Worm (Caenorhabditis elegans) whole organism, young adult: Measurements from ENCODE around the gene T10G3.2.

Source experiments
- B0261.1 ChIP-seq: sonication (generic microtip); optimal IDR thresholded peaks from 2 replicates; lab custom pipeline; 2016; ENCODE audit warnings: mild to moderate bottlenecking, missing genetic modification characterization, moderate library complexity, missing compliant biosample characterization
- C06A6.2 ChIP-seq: fragments of 200-800 bp; sonication (Bioruptor generic); conservative IDR thresholded peaks from 2 replicates; pipeline ENCODE4 v1.3.6; 2022; ENCODE audit warnings: missing genetic modification characterization, missing compliant biosample characterization
- D2030.7 ChIP-seq: fragments of 200-800 bp; sonication (Bioruptor generic); IDR thresholded peaks from 2 replicates; pipeline ENCODE4 v1.3.6; 2022; ENCODE audit warnings: missing genetic modification reagents, missing genetic modification characterization, missing compliant biosample characterization
- F55B11.4 ChIP-seq: sonication (generic microtip); optimal IDR thresholded peaks from 2 replicates; lab custom pipeline; 2016; ENCODE audit warnings: missing compliant biosample characterization, missing genetic modification characterization, borderline replicate concordance; ENCODE audit not compliant: insufficient read depth
- K11D2.4 ChIP-seq: fragments of 200-800 bp; sonication (Bioruptor generic); IDR thresholded peaks from 2 replicates; pipeline ENCODE4 v1.3.6; 2022; ENCODE audit warnings: missing genetic modification reagents, missing genetic modification characterization, missing compliant biosample characterization
- akir-1 ChIP-seq: fragments of 200-800 bp; sonication (Bioruptor generic); optimal IDR thresholded peaks from 2 replicates; lab custom pipeline; 2018; ENCODE audit warnings: mild to moderate bottlenecking, missing genetic modification characterization, moderate library complexity, missing compliant biosample characterization
- aptf-2 ChIP-seq: fragments of 200-800 bp; sonication (Bioruptor generic); conservative IDR thresholded peaks from 2 replicates; pipeline ENCODE4 v1.3.6; 2022; ENCODE audit warnings: missing genetic modification reagents, missing genetic modification characterization, missing compliant biosample characterization
- attf-6 ChIP-seq: fragments of 200-800 bp; sonication (Bioruptor generic); IDR thresholded peaks from 2 replicates; pipeline ENCODE4 v1.3.6; 2022; ENCODE audit warnings: missing genetic modification reagents, missing genetic modification characterization, missing compliant biosample characterization
- bed-1 ChIP-seq: fragments of 200-800 bp; sonication (Bioruptor generic); IDR thresholded peaks from 2 replicates; pipeline ENCODE4 v1.3.6; 2022; ENCODE audit warnings: missing genetic modification reagents, missing genetic modification characterization, missing compliant biosample characterization
- cebp-1 ChIP-seq, 2 experiments: fragments of 200-800 bp in 1 of 2; sonication (Bioruptor generic) in 1 of 2; sonication (generic microtip) in 1 of 2; IDR thresholded peaks in 1 of 2; optimal IDR thresholded peaks in 1 of 2; 2 replicates each; pipeline versions ENCODE4 v1.3.6 to Lab custom; 2017 to 2022; ENCODE audit warnings: missing compliant biosample characterization in 2 of 2, missing genetic modification characterization in 2 of 2, mild to moderate bottlenecking in 1 of 2, missing genetic modification reagents in 1 of 2, moderate library complexity in 1 of 2
- ceh-40 ChIP-seq: fragments of 200-800 bp; sonication (Bioruptor generic); IDR thresholded peaks from 2 replicates; pipeline ENCODE4 v1.3.6; 2022; ENCODE audit warnings: missing genetic modification characterization, missing compliant biosample characterization
- chd-7 ChIP-seq: sonication (generic microtip); optimal IDR thresholded peaks from 2 replicates; lab custom pipeline; 2016; ENCODE audit warnings: mild to moderate bottlenecking, missing genetic modification characterization, moderate library complexity, missing compliant biosample characterization
- ekl-4 ChIP-seq: fragments of 200-800 bp; sonication (Bioruptor generic); IDR thresholded peaks from 2 replicates; pipeline ENCODE4 v1.3.6; 2022; ENCODE audit warnings: missing genetic modification reagents, missing genetic modification characterization, missing compliant biosample characterization
- him-1 ChIP-seq: sonication (generic microtip); optimal IDR thresholded peaks from 2 replicates; lab custom pipeline; 2016; ENCODE audit warnings: missing genotype, missing genetic modification reagents, missing genetic modification characterization, missing compliant biosample characterization
- hrde-1 ChIP-seq: sonication (generic microtip); optimal IDR thresholded peaks from 2 replicates; lab custom pipeline; 2016; ENCODE audit warnings: missing genetic modification characterization, mild to moderate bottlenecking, missing compliant biosample characterization, moderate library complexity, missing genotype, missing genetic modification reagents, borderline replicate concordance
- lin-35 ChIP-seq, 3 experiments: fragments of 150-350 bp in 2 of 3; sonication (generic microtip) in 1 of 3; optimal IDR thresholded peaks; 2 replicates each; lab custom pipeline; 2014 to 2018; ENCODE audit warnings: missing biosample characterization in 3 of 3, missing genetic modification characterization in 3 of 3, missing genetic modification reagents in 3 of 3
- lin-40 ChIP-seq: sonication (generic microtip); optimal IDR thresholded peaks from 2 replicates; lab custom pipeline; 2016; ENCODE audit warnings: missing genetic modification characterization, mild to moderate bottlenecking, missing compliant biosample characterization, missing genotype, missing genetic modification reagents
- lsl-1 ChIP-seq: fragments of 200-800 bp; sonication (Bioruptor generic); optimal IDR thresholded peaks from 2 replicates; lab custom pipeline; 2018; ENCODE audit warnings: mild to moderate bottlenecking, missing genetic modification characterization, moderate library complexity, missing compliant biosample characterization
- madf-10 ChIP-seq: sonication (generic microtip); optimal IDR thresholded peaks from 2 replicates; lab custom pipeline; 2016; ENCODE audit warnings: mild to moderate bottlenecking, missing genetic modification characterization, missing compliant biosample characterization
- madf-3 ChIP-seq: fragments of 200-800 bp; sonication (Bioruptor generic); IDR thresholded peaks from 2 replicates; pipeline ENCODE4 v1.3.6; 2022; ENCODE audit warnings: missing genetic modification reagents, missing genetic modification characterization, missing compliant biosample characterization
- madf-8 ChIP-seq: fragments of 200-800 bp; sonication (Bioruptor generic); conservative IDR thresholded peaks from 2 replicates; pipeline ENCODE4 v1.3.6; 2022; ENCODE audit warnings: missing genetic modification reagents, missing genetic modification characterization, missing compliant biosample characterization
- mcd-1 ChIP-seq: fragments of 200-800 bp; sonication (Bioruptor generic); IDR thresholded peaks from 2 replicates; pipeline ENCODE4 v1.3.6; 2022; ENCODE audit warnings: missing genetic modification reagents, missing genetic modification characterization, missing compliant biosample characterization
- mel-28 ChIP-seq: sonication (generic microtip); optimal IDR thresholded peaks from 2 replicates; lab custom pipeline; 2016; ENCODE audit warnings: borderline replicate concordance, mild to moderate bottlenecking, missing genetic modification characterization, missing compliant biosample characterization
- mes-4 ChIP-seq: sonication (generic microtip); optimal IDR thresholded peaks from 2 replicates; lab custom pipeline; 2016; ENCODE audit warnings: missing genotype, missing genetic modification characterization, missing compliant biosample characterization
- nfyb-1 ChIP-seq: fragments of 200-800 bp; sonication (Bioruptor generic); IDR thresholded peaks from 2 replicates; pipeline ENCODE4 v1.3.6; 2022; ENCODE audit warnings: missing genetic modification reagents, missing genetic modification characterization, missing compliant biosample characterization
- nhr-27 ChIP-seq: fragments of 200-800 bp; sonication (Bioruptor generic); optimal IDR thresholded peaks from 2 replicates; lab custom pipeline; 2018; ENCODE audit warnings: mild to moderate bottlenecking, missing genetic modification characterization, moderate library complexity, missing compliant biosample characterization
- nhr-80 ChIP-seq: sonication (generic microtip); optimal IDR thresholded peaks from 2 replicates; lab custom pipeline; 2016; ENCODE audit warnings: missing genetic modification characterization, missing compliant biosample characterization
- pbrm-1 ChIP-seq: fragments of 200-800 bp; sonication (Bioruptor generic); IDR thresholded peaks from 2 replicates; pipeline ENCODE4 v1.3.6; 2022; ENCODE audit warnings: missing genetic modification reagents, missing genetic modification characterization, missing compliant biosample characterization
- rec-8 ChIP-seq, 2 experiments: sonication (generic microtip); optimal IDR thresholded peaks; 2 replicates each; lab custom pipeline; 2016; ENCODE audit warnings: mild to moderate bottlenecking in 2 of 2, missing genetic modification characterization in 2 of 2, missing genetic modification reagents in 2 of 2, missing genotype in 2 of 2, missing biosample characterization in 1 of 2, missing compliant biosample characterization in 1 of 2, moderate library complexity in 1 of 2
- repo-1 ChIP-seq: sonication (generic microtip); optimal IDR thresholded peaks from 2 replicates; lab custom pipeline; 2017; ENCODE audit warnings: mild to moderate bottlenecking, missing genetic modification characterization, missing compliant biosample characterization
- rpc-1 ChIP-seq, 2 experiments: fragments of 150-350 bp in 1 of 2; sonication (generic microtip) in 1 of 2; optimal IDR thresholded peaks; 2 replicates each; lab custom pipeline; 2014 to 2018; ENCODE audit warnings: missing biosample characterization in 1 of 2, missing genetic modification characterization in 1 of 2, missing genetic modification reagents in 1 of 2, missing genotype in 1 of 2
- snpc-4 ChIP-seq, 5 experiments: fragments of 150-350 bp in 1 of 5; sonication (generic microtip) in 4 of 5; optimal IDR thresholded peaks; 2 replicates each; lab custom pipeline; 2014 to 2018; ENCODE audit warnings: missing genetic modification characterization in 5 of 5, missing biosample characterization in 3 of 5, antibody characterized with exemption in 2 of 5, mild to moderate bottlenecking in 2 of 5, missing compliant biosample characterization in 2 of 5, missing genotype in 2 of 5, moderate library complexity in 2 of 5, missing genetic modification reagents in 1 of 5
- somi-1 ChIP-seq: fragments of 200-800 bp; sonication (Bioruptor generic); optimal IDR thresholded peaks from 2 replicates; lab custom pipeline; 2018; ENCODE audit warnings: mild to moderate bottlenecking, missing genetic modification characterization, missing compliant biosample characterization
- tbp1 ChIP-seq: fragments of 200-800 bp; sonication (Bioruptor generic); optimal IDR thresholded peaks from 2 replicates; lab custom pipeline; 2018; ENCODE audit warnings: mild to moderate bottlenecking, missing genetic modification characterization, missing compliant biosample characterization
- xnd-1 ChIP-seq: sonication (generic microtip); optimal IDR thresholded peaks from 2 replicates; lab custom pipeline; 2016; ENCODE audit warnings: missing genotype, missing genetic modification reagents, missing genetic modification characterization, missing compliant biosample characterization
- ztf-25 ChIP-seq: fragments of 200-800 bp; sonication (Bioruptor generic); IDR thresholded peaks from 2 replicates; pipeline ENCODE4 v1.3.6; 2022; ENCODE audit warnings: missing genetic modification reagents, missing genetic modification characterization, missing compliant biosample characterization
- ztf-26 ChIP-seq: sonication (generic microtip); optimal IDR thresholded peaks from 2 replicates; lab custom pipeline; 2017; ENCODE audit warnings: missing genetic modification characterization, missing compliant biosample characterization

The T10G3.2 gene

DNA sequence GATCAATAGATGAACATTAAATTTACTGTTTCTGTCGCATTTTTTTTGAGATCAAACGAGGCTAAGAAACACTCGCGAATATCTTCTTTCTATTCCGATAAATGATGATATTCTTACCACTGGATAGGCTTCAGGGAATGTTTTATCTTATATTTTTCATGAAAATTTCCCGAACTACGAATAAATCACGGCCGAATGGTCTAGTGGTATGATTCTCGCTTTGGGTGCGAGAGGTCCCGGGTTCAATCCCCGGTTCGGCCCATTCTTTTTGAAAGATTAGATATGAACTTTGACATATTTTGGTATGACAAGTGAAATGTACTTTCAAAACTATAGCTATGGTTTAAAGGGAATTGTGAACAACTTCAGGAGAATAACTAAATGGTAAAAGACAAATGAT lies 29.8 kb upstream of the T10G3.2 start:
- TF ChIP-seq tbp1 (GFP tag; lab: Kevin White, UChicago) = peak; percentile 80
- 0 out of 2 replicates have a peak, but pooled peaks have one; percentile 63 for TF ChIP-seq ztf-25 (GFP tag; lab: Robert Waterston, UW)
- TF ChIP-seq madf-8 (GFP tag; lab: Robert Waterston, UW) = 0 out of 2 replicates have a peak, but pooled peaks have one; percentile 17
- peak in 1 of 2 experiments; percentile 13 for TF ChIP-seq rec-8 (tag; optimal IDR thresholded peaks at IDR 0.05; lab: Kevin White, UChicago)
- peak; percentile 11 for TF ChIP-seq him-1
- peak; percentile 46 for TF ChIP-seq rpc-1 (optimal IDR thresholded peaks at IDR 0.05; lab: Kevin White, UChicago)
- peak; percentile 74 for TF ChIP-seq rpc-1 (tag; optimal IDR thresholded peaks at IDR 0.05; lab: Kevin White, UChicago)
- peak; percentile 40; the same call in 1 of the 2 replicates for TF ChIP-seq D2030.7 (GFP tag; lab: Robert Waterston, UW)
- TF ChIP-seq B0261.1 = peak; percentile 56

DNA sequence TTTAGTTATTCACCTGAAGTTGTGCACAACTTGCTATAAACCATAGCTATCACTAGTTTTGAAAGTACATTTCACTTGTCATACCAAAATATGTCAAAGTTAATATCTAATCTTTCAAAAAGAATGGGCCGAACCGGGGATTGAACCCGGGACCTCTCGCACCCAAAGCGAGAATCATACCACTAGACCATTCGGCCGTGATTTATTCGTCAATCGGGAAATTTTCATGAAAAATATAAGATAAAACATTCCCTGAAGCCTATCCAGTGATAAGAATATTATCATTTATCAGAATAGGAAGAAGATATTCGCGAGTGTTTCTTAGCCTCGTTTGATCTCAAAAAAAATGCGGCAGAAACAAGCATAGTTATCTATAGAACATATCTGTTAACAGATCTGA lies 27.4 kb upstream of the T10G3.2 start:
- TF ChIP-seq B0261.1 = peak; percentile 46
- peak; percentile 38 for TF ChIP-seq him-1
- TF ChIP-seq rpc-1 (optimal IDR thresholded peaks at IDR 0.05; lab: Kevin White, UChicago) = peak; percentile 37
- TF ChIP-seq rpc-1 (tag; optimal IDR thresholded peaks at IDR 0.05; lab: Kevin White, UChicago) = peak; percentile 70
- TF ChIP-seq tbp1 (GFP tag; lab: Kevin White, UChicago) = peak; percentile 77

DNA sequence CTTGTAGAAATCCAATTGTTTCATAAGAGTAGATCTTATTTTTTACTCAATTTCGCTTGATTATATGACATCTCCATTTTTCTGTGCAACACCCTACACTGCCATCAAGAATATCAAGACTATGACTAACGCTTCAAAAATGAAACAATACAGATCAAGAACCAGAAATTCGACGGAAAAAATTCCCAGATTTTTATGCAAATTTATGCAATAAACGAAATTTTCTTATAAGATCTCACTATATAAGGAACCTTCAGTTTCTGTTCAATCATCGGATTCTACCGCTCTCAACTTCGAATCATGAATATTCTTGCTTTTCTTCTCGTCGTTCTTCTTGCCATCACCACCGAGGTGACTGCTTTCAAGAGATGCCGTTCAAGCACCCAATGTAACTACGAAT lies 26.7 kb upstream of the T10G3.2 start, which contains the start of gene R11G10.4:
TSS of gene R11G10.4 (plus strand) at position 301 of the 400 bp plus-strand sequence.
- TF ChIP-seq xnd-1 (tag; lab: Kevin White, UChicago) (no peak), somi-1 (GFP tag; lab: Kevin White, UChicago) (no peak), lin-40 (no peak), repo-1 (tag; lab: Kevin White, UChicago) (no peak), madf-3 (no peak), K11D2.4 (GFP tag; lab: Robert Waterston, UW) (no peak), hrde-1 (tag; lab: Kevin White, UChicago) (no peak), tbp1 (GFP tag; lab: Kevin White, UChicago) (no peak), bed-1 (GFP tag; lab: Robert Waterston, UW) (no peak), chd-7 (tag; lab: Kevin White, UChicago) (no peak), mes-4 (tag; lab: Kevin White, UChicago) (no peak), cebp-1 (GFP tag; IDR thresholded peaks at IDR 0.05; lab: Robert Waterston, UW) (no peak), cebp-1 (tag; optimal IDR thresholded peaks at IDR 0.05; lab: Kevin White, UChicago) (no peak), ekl-4 (GFP tag; lab: Robert Waterston, UW) (no peak), nfyb-1 (GFP tag; lab: Robert Waterston, UW) (no peak), C06A6.2 (GFP tag; lab: Robert Waterston, UW) (no peak), F55B11.4 (tag; lab: Kevin White, UChicago) (no peak), snpc-4 (GFP tag; optimal IDR thresholded peaks at IDR 0.05; lab: Kevin White, UChicago) (no peak), snpc-4 (tag; optimal IDR thresholded peaks at IDR 0.05; lab: Kevin White, UChicago) (no peak)

DNA sequence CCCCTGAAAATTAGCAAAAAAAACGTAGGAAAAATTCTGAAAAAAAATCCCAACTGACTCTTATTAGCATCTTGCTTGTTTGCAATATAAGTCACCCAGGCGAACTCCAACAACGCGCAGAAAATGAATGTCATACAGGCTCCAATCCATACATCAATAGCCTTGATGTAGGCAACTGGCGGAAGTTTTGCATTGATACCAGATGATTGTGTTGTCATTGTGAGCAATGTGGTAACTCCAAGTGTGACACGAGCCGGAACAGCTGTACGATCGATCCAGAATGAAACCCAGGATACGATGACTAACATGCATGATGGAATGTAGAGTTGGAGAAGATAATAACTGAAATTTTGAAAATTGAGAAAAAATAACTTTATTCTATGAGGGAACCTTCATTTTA lies 19.6 kb upstream of the T10G3.2 start:
- TF ChIP-seq madf-10 (tag; lab: Kevin White, UChicago) (no peak), F55B11.4 (tag; lab: Kevin White, UChicago) (no peak), attf-6 (GFP tag; lab: Robert Waterston, UW) (no peak), K11D2.4 (GFP tag; lab: Robert Waterston, UW) (no peak), nhr-80 (tag; lab: Kevin White, UChicago) (no peak), somi-1 (GFP tag; lab: Kevin White, UChicago) (no peak), ceh-40 (GFP tag; lab: Robert Waterston, UW) (no peak), mel-28 (tag; lab: Kevin White, UChicago) (no peak), akir-1 (GFP tag; lab: Kevin White, UChicago) (no peak), ekl-4 (GFP tag; lab: Robert Waterston, UW) (no peak), mcd-1 (no peak), pbrm-1 (GFP tag; lab: Robert Waterston, UW) (no peak), nhr-27 (tag; lab: Kevin White, UChicago) (no peak), lsl-1 (GFP tag; lab: Kevin White, UChicago) (no peak), ztf-26 (no peak), aptf-2 (GFP tag; lab: Robert Waterston, UW) (no peak), lin-35 (GFP tag; optimal IDR thresholded peaks at IDR 0.05; lab: Kevin White, UChicago) (no peak)
